Fruit fly (Drosophila melanogaster): ENCODE data around the gene robl37BC.
A peak's percentile ranks its signal among the peaks of the same experiment; 100 is the strongest.

robl37BC gene

DNA sequence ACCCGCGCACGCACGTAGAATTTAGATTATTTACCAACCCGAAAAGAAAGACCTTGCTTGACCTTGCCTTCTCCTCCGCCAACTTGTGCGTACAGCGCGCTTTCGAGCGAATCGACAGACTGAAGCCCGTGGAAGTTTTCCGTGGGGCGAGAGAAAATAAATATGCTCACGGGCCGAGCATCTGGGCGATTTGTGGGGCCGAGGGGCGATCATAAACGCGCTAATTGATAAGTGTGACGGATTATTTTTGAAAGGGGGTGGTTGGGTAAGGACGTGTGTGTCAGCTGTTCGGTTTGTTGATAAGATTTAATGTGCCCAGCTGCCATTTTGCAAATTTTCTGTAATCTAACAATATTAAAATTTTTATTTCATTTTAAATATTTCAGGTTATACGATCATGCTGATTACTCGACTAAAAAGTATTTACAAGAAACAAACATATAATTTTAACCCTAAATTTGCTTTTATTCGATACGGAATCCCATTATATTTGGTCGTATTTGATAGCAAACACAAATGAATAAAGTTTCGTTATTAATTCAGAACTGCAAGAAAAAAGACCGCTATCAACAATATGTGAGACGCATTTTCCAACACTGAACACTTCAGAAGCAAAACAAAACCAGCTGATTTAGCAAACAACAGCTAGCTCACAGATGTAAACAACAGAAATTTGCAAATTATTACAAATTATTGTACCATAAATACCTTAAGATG lies 36.4 kb upstream of the robl37BC start, which contains the start of the genes L2HGDH and CG10431 (continued):
- TF ChIP-seq CG10543 (GFP tag; optimal IDR thresholded peaks at IDR 0.05): peak; percentile 92
- TF ChIP-seq maf-S (GFP tag; optimal IDR thresholded peaks at IDR 0.05): peak; percentile 5
- peak; percentile 78 for TF ChIP-seq cwo (GFP tag; optimal IDR thresholded peaks at IDR 0.05)
- peak; percentile 46 for TF ChIP-seq CG32532 (GFP tag; IDR thresholded peaks at IDR 0.05)
- peak; percentile 14 for TF ChIP-seq CG7786 (GFP tag; optimal IDR thresholded peaks at IDR 0.05)
- peak; percentile 67 for TF ChIP-seq lilli (GFP tag; optimal IDR thresholded peaks at IDR 0.05)
- TF ChIP-seq CG14014 (GFP tag; IDR thresholded peaks at IDR 0.05): no peak; the same call in 1 of the 2 replicates
- TF ChIP-seq Nf-YC (tag; optimal IDR thresholded peaks at IDR 0.05): peak; percentile 67
- TF ChIP-seq Abd-B (GFP tag; optimal IDR thresholded peaks at IDR 0.05): peak; percentile 67
- peak; percentile 54 for TF ChIP-seq CG17359 (tag; optimal IDR thresholded peaks at IDR 0.05)
- TF ChIP-seq HLH54F (GFP tag; optimal IDR thresholded peaks at IDR 0.05): peak; percentile 28
- TF ChIP-seq CHES-1-like (GFP tag; optimal IDR thresholded peaks at IDR 0.05): peak; percentile 12
- TF ChIP-seq CG15269 (tag; optimal IDR thresholded peaks at IDR 0.05): peak; percentile 62
- peak; percentile 56 for TF ChIP-seq CG10979 (tag; optimal IDR thresholded peaks at IDR 0.05)
- peak; percentile 94 for TF ChIP-seq NFAT (GFP tag; IDR thresholded peaks at IDR 0.05)
- TF ChIP-seq knrl (GFP tag; IDR thresholded peaks at IDR 0.05; ENCODE audit: partially characterized antibody): peak; percentile 44; the same call in 1 of the 3 replicates
- TF ChIP-seq bab2 (GFP tag; optimal IDR thresholded peaks at IDR 0.05): peak; percentile 18
- TF ChIP-seq CG34224 (GFP tag; IDR thresholded peaks at IDR 0.05; ENCODE audit: partially characterized antibody): no peak; the same call in 2 of the 3 replicates
- peak; percentile 67 for TF ChIP-seq CG13894 (tag; optimal IDR thresholded peaks at IDR 0.05)
- peak; percentile 1 for TF ChIP-seq tx (GFP tag; optimal IDR thresholded peaks at IDR 0.05)
- peak; percentile 36 for TF ChIP-seq CG15696 (tag; optimal IDR thresholded peaks at IDR 0.05)
- TF ChIP-seq CG18764 (GFP tag; optimal IDR thresholded peaks at IDR 0.05): no peak
- TF ChIP-seq Pdp1 (GFP tag; optimal IDR thresholded peaks at IDR 0.05): peak; percentile 38 to 76
- peak; percentile 34 for TF ChIP-seq CG9817 (tag; optimal IDR thresholded peaks at IDR 0.05)
- peak; percentile 71 to 97 for TF ChIP-seq crp (GFP tag; optimal IDR thresholded peaks at IDR 0.05)
- TF ChIP-seq CG3838 (GFP tag; optimal IDR thresholded peaks at IDR 0.05): peak; percentile 7
- TF ChIP-seq gcm (GFP tag; optimal IDR thresholded peaks at IDR 0.05): peak; percentile 36
- TF ChIP-seq caup (GFP tag; optimal IDR thresholded peaks at IDR 0.05; ENCODE audit: severe bottlenecking): peak; percentile 34
- TF ChIP-seq unc-4 (GFP tag; IDR thresholded peaks at IDR 0.05; ENCODE audit: partially characterized antibody): 0 out of 2 replicates have a peak, but pooled peaks have one; percentile 17
- peak; percentile 5 for TF ChIP-seq CG1792 (GFP tag; optimal IDR thresholded peaks at IDR 0.05)
- TF ChIP-seq stc (GFP tag; IDR thresholded peaks at IDR 0.05): peak; percentile 30; the same call in 1 of the 2 replicates
- peak; percentile 52 for TF ChIP-seq bcd (GFP tag; optimal IDR thresholded peaks at IDR 0.05)
- peak; percentile 21 for TF ChIP-seq ewg (GFP tag; optimal IDR thresholded peaks at IDR 0.05)
- peak; percentile 37; the same call in 1 of the 2 replicates for TF ChIP-seq amos (GFP tag; IDR thresholded peaks at IDR 0.05; ENCODE audit: partially characterized antibody)
- peak; percentile 76 for TF ChIP-seq CG4424 (GFP tag; optimal IDR thresholded peaks at IDR 0.05)
- TF ChIP-seq Xbp1 (GFP tag; optimal IDR thresholded peaks at IDR 0.05): peak; percentile 68
- TF ChIP-seq CG8924 (tag; optimal IDR thresholded peaks at IDR 0.05): peak; percentile 85
- TF ChIP-seq insv (GFP tag; optimal IDR thresholded peaks at IDR 0.05): peak in 1 of 2 experiments; percentile 63
- peak; percentile 28 for TF ChIP-seq Dek (tag; optimal IDR thresholded peaks at IDR 0.05)
- TF ChIP-seq Optix (GFP tag; IDR thresholded peaks at IDR 0.05): no peak
- peak; percentile 39; the same call in 1 of the 2 replicates for TF ChIP-seq seq (GFP tag; IDR thresholded peaks at IDR 0.05)
- peak; percentile 52 for TF ChIP-seq pfk (GFP tag; optimal IDR thresholded peaks at IDR 0.05)
- TF ChIP-seq pzg (GFP tag; optimal IDR thresholded peaks at IDR 0.05): peak; percentile 52
- TF ChIP-seq HLHmδ (GFP tag; optimal IDR thresholded peaks at IDR 0.05): no peak
- TF ChIP-seq CG3726 (GFP tag; IDR thresholded peaks at IDR 0.05): no peak
- TF ChIP-seq pb (GFP tag; optimal IDR thresholded peaks at IDR 0.05): no peak
- TF ChIP-seq CG15514 (GFP tag; optimal IDR thresholded peaks at IDR 0.05): peak; percentile 65

All from whole organism, embryonic.